Fruit fly (Drosophila melanogaster) whole organism, pupa: Measurements from ENCODE around the gene dar1.

Experiments
- CG17806 ChIP-seq: fragments of 200-800 bp; sonication (Bioruptor generic); optimal IDR thresholded peaks from 2 replicates; lab custom pipeline; 2018; ENCODE audit warnings: missing biosample characterization, mild to moderate bottlenecking, missing genetic modification characterization, moderate library complexity
- CG8301 ChIP-seq: fragments of 200-800 bp; sonication (Bioruptor generic); optimal IDR thresholded peaks from 2 replicates; lab custom pipeline; 2018; ENCODE audit warnings: missing biosample characterization, mild to moderate bottlenecking, missing genetic modification characterization
- D1 ChIP-seq: fragments of 200-800 bp; sonication (Bioruptor generic); optimal IDR thresholded peaks from 2 replicates; lab custom pipeline; 2018; ENCODE audit warnings: missing biosample characterization, mild to moderate bottlenecking, missing genetic modification characterization, moderate library complexity
- Pif1A ChIP-seq: fragments of 200-800 bp; sonication (Bioruptor generic); optimal IDR thresholded peaks from 3 replicates; lab custom pipeline; 2016; ENCODE audit warnings: missing biosample characterization, missing genetic modification characterization

dm6 chr3L:3672490-3673107 is 46.4 kb downstream of the dar1 start:
- no peak for TF ChIP-seq Pif1A (GFP tag; lab: Kevin White, UChicago)
- no peak for TF ChIP-seq CG17806 (tag; lab: Kevin White, UChicago)
- no peak for TF ChIP-seq CG8301
- no peak for TF ChIP-seq D1 (tag; lab: Kevin White, UChicago)
